Fruit fly (Drosophila melanogaster) S2 (cell line): ENCODE data around the gene CG10214.

ENCODE experiments used
- CG8478 ChIP-seq: fragments of >200 bp; optimal IDR thresholded peaks from 2 replicates; lab custom pipeline; 2018
- CTCF ChIP-seq, 2 experiments: fragments of >200 bp; optimal IDR thresholded peaks; 2 replicates each; lab custom pipeline; 2018

dm6 chr3R:23752728-23753127, 14.6 kb downstream of the CG10214 start, which contains the start of the genes RanBP3 and Rpt5:
- TF ChIP-seq CTCF (optimal IDR thresholded peaks at IDR 0.05; lab: Kevin White, UChicago) (peak in 1 of 2 experiments; percentile 4), CG8478 (lab: Kevin White, UChicago) (no peak)
